Fruit fly (Drosophila melanogaster) whole organism, embryonic: Measurements from ENCODE around the gene TyrRII.
A peak's percentile ranks its signal among the peaks of the same experiment; 100 is the strongest.

ENCODE experiments used
- Adf1 ChIP-seq: fragments of 200-800 bp; sonication (Bioruptor generic); IDR thresholded peaks from 2 replicates; pipeline ENCODE4 v1.3.6; 2022; ENCODE audit warnings: missing biosample characterization, missing genetic modification characterization
- B-H1 ChIP-seq: fragments of 200-800 bp; sonication (Bioruptor generic); IDR thresholded peaks from 3 replicates; pipeline ENCODE4 v1.3.6; 2022; ENCODE audit warnings: missing biosample characterization, missing genetic modification characterization
- B-H2 ChIP-seq: fragments of 200-800 bp; sonication (Bioruptor generic); optimal IDR thresholded peaks from 2 replicates; lab custom pipeline; 2018; ENCODE audit warnings: missing biosample characterization, mild to moderate bottlenecking, missing genetic modification characterization
- CG10366 ChIP-seq: fragments of 200-800 bp; sonication (Bioruptor generic); IDR thresholded peaks from 2 replicates; pipeline ENCODE4 v1.3.6; 2022; ENCODE audit warnings: missing biosample characterization, missing genetic modification characterization
- CG11456 ChIP-seq: fragments of 200-800 bp; sonication (Bioruptor generic); IDR thresholded peaks from 3 replicates; pipeline ENCODE4 v1.3.6; 2022; ENCODE audit warnings: missing biosample characterization, missing genetic modification characterization
- CG11696 ChIP-seq: fragments of 200-800 bp; sonication (Bioruptor generic); IDR thresholded peaks from 2 replicates; pipeline ENCODE4 v1.3.6; 2022; ENCODE audit warnings: missing biosample characterization, missing genetic modification characterization
- CG12071 ChIP-seq: fragments of 200-800 bp; sonication (Bioruptor generic); optimal IDR thresholded peaks from 3 replicates; lab custom pipeline; 2018; ENCODE audit warnings: missing biosample characterization, mild to moderate bottlenecking, missing genetic modification characterization
- CG12219 ChIP-seq: fragments of 200-800 bp; sonication (Bioruptor generic); optimal IDR thresholded peaks from 3 replicates; lab custom pipeline; 2018; ENCODE audit warnings: missing biosample characterization, mild to moderate bottlenecking, missing genetic modification characterization
- CG12236 ChIP-seq: fragments of 200-800 bp; sonication (Bioruptor generic); optimal IDR thresholded peaks from 2 replicates; lab custom pipeline; 2016; ENCODE audit warnings: missing biosample characterization, missing genetic modification characterization
- CG14710 ChIP-seq: fragments of 200-800 bp; sonication (Bioruptor generic); optimal IDR thresholded peaks from 3 replicates; lab custom pipeline; 2019; ENCODE audit warnings: missing biosample characterization, mild to moderate bottlenecking, missing genetic modification characterization, moderate library complexity
- CG15073 ChIP-seq: fragments of 200-800 bp; sonication (Bioruptor generic); optimal IDR thresholded peaks from 2 replicates; lab custom pipeline; 2016; ENCODE audit warnings: missing biosample characterization, missing genetic modification characterization
- CG17186 ChIP-seq: fragments of 200-800 bp; sonication (Bioruptor generic); optimal IDR thresholded peaks from 3 replicates; lab custom pipeline; 2017; ENCODE audit warnings: missing biosample characterization, missing genetic modification reagents, missing genetic modification characterization
- CG18599 ChIP-seq: fragments of 200-800 bp; sonication (Bioruptor generic); optimal IDR thresholded peaks from 3 replicates; lab custom pipeline; 2017; ENCODE audit warnings: missing biosample characterization, missing genetic modification characterization, mild to moderate bottlenecking, moderate library complexity, missing genetic modification reagents
- CG18764 ChIP-seq: fragments of 200-800 bp; sonication (Bioruptor generic); optimal IDR thresholded peaks from 3 replicates; lab custom pipeline; 2016; ENCODE audit warnings: missing biosample characterization, missing genetic modification characterization
- CG2889 ChIP-seq: fragments of 200-800 bp; sonication (Bioruptor generic); IDR thresholded peaks from 3 replicates; pipeline ENCODE4 v1.3.6; 2022; ENCODE audit warnings: missing biosample characterization, missing genetic modification characterization
- CG3281 ChIP-seq: fragments of 200-800 bp; sonication (Bioruptor generic); optimal IDR thresholded peaks from 3 replicates; lab custom pipeline; 2017; ENCODE audit warnings: missing biosample characterization, mild to moderate bottlenecking, missing genetic modification characterization
- CG3407 ChIP-seq: fragments of 200-800 bp; sonication (Bioruptor generic); optimal IDR thresholded peaks from 2 replicates; lab custom pipeline; 2018; ENCODE audit warnings: missing biosample characterization, mild to moderate bottlenecking, missing genetic modification characterization
- CG42726 ChIP-seq: fragments of 200-800 bp; sonication (Bioruptor generic); IDR thresholded peaks from 2 replicates; pipeline ENCODE4 v1.3.6; 2022; ENCODE audit warnings: missing biosample characterization, missing genetic modification characterization; ENCODE audit not compliant: partially characterized antibody
- CG4282 ChIP-seq: fragments of 200-800 bp; sonication (Bioruptor generic); optimal IDR thresholded peaks from 2 replicates; lab custom pipeline; 2016; ENCODE audit warnings: missing biosample characterization, missing genetic modification characterization
- CG4424 ChIP-seq: fragments of 200-800 bp; sonication (Bioruptor generic); optimal IDR thresholded peaks from 3 replicates; lab custom pipeline; 2016; ENCODE audit warnings: missing biosample characterization, missing genetic modification characterization
- CG6765 ChIP-seq: fragments of 200-800 bp; sonication (Bioruptor generic); optimal IDR thresholded peaks from 3 replicates; lab custom pipeline; 2017; ENCODE audit warnings: missing biosample characterization, mild to moderate bottlenecking, missing genetic modification characterization
- CG9215 ChIP-seq: fragments of 200-800 bp; sonication (Bioruptor generic); IDR thresholded peaks from 2 replicates; pipeline ENCODE4 v1.3.6; 2022; ENCODE audit warnings: missing biosample characterization, missing genetic modification characterization
- CG9437 ChIP-seq: fragments of 200-800 bp; sonication (Bioruptor generic); optimal IDR thresholded peaks from 2 replicates; lab custom pipeline; 2018; ENCODE audit warnings: missing biosample characterization, mild to moderate bottlenecking, missing genetic modification characterization
- CG9797 ChIP-seq: fragments of 200-800 bp; sonication (Bioruptor generic); optimal IDR thresholded peaks from 3 replicates; lab custom pipeline; 2018; ENCODE audit warnings: missing biosample characterization, mild to moderate bottlenecking, missing genetic modification characterization
- Dfd ChIP-seq, 2 experiments: fragments of >200 bp; optimal IDR thresholded peaks; 2 replicates each; lab custom pipeline; 2017; ENCODE audit warnings: missing biosample characterization in 2 of 2, missing genetic modification characterization in 2 of 2
- H2.0 ChIP-seq: fragments of 200-800 bp; sonication (Bioruptor generic); IDR thresholded peaks from 2 replicates; pipeline ENCODE4 v1.3.6; 2022; ENCODE audit warnings: missing biosample characterization, missing genetic modification characterization
- HLH3B ChIP-seq: fragments of 200-800 bp; sonication (Bioruptor generic); IDR thresholded peaks from 2 replicates; pipeline ENCODE4 v1.3.6; 2022; ENCODE audit warnings: missing biosample characterization, missing genetic modification characterization
- Mrtf ChIP-seq: fragments of 200-800 bp; sonication (Bioruptor generic); IDR thresholded peaks from 3 replicates; pipeline ENCODE4 v1.3.6; 2022; ENCODE audit warnings: missing biosample characterization, missing genetic modification characterization
- Nf-YB ChIP-seq: fragments of 200-800 bp; sonication (Bioruptor generic); optimal IDR thresholded peaks from 3 replicates; lab custom pipeline; 2019; ENCODE audit warnings: missing biosample characterization, mild to moderate bottlenecking, missing genetic modification characterization, moderate library complexity
- Sin3A ChIP-seq: fragments of >200 bp; optimal IDR thresholded peaks from 2 replicates; lab custom pipeline; 2018
- Sry-β ChIP-seq: fragments of 200-800 bp; sonication (Bioruptor generic); optimal IDR thresholded peaks from 2 replicates; lab custom pipeline; 2018; ENCODE audit warnings: missing biosample characterization, mild to moderate bottlenecking, missing genetic modification characterization, moderate library complexity
- amos ChIP-seq: fragments of 200-800 bp; sonication (Bioruptor generic); IDR thresholded peaks from 2 replicates; pipeline ENCODE4 v1.3.6; 2022; ENCODE audit warnings: missing biosample characterization, missing genetic modification characterization; ENCODE audit not compliant: partially characterized antibody
- ap ChIP-seq: fragments of 200-800 bp; sonication (Bioruptor generic); IDR thresholded peaks from 2 replicates; pipeline ENCODE4 v1.3.6; 2022; ENCODE audit warnings: missing biosample characterization, missing genetic modification characterization
- bab2 ChIP-seq: fragments of 200-800 bp; sonication (Bioruptor generic); optimal IDR thresholded peaks from 2 replicates; lab custom pipeline; 2016; ENCODE audit warnings: missing biosample characterization, missing genetic modification characterization
- chn ChIP-seq: fragments of 200-800 bp; sonication (Bioruptor generic); optimal IDR thresholded peaks from 2 replicates; lab custom pipeline; 2016; ENCODE audit warnings: missing biosample characterization, missing genetic modification characterization
- dpn ChIP-seq, 2 experiments: fragments of 200-800 bp; sonication (Bioruptor generic); optimal IDR thresholded peaks; 3 replicates each; lab custom pipeline; 2016; ENCODE audit warnings: missing biosample characterization in 2 of 2, missing genetic modification characterization in 2 of 2
- esg ChIP-seq: fragments of 200-800 bp; sonication (Bioruptor generic); conservative IDR thresholded peaks from 2 replicates; pipeline ENCODE4 v1.3.6; 2022; ENCODE audit warnings: missing biosample characterization, missing genetic modification characterization
- gem ChIP-seq: fragments of 200-800 bp; sonication (Bioruptor generic); optimal IDR thresholded peaks from 2 replicates; lab custom pipeline; 2019; ENCODE audit warnings: missing biosample characterization, mild to moderate bottlenecking, missing genetic modification characterization, moderate library complexity
- klu ChIP-seq: fragments of 200-800 bp; sonication (Bioruptor generic); IDR thresholded peaks from 2 replicates; pipeline ENCODE4 v1.3.6; 2022; ENCODE audit warnings: missing biosample characterization, missing genetic modification characterization
- lab ChIP-seq: fragments of 200-800 bp; sonication (Bioruptor generic); optimal IDR thresholded peaks from 3 replicates; lab custom pipeline; 2017; ENCODE audit warnings: missing biosample characterization, missing genetic modification characterization, mild to moderate bottlenecking, moderate library complexity, missing genetic modification reagents
- lbe ChIP-seq: fragments of 200-800 bp; sonication (Bioruptor generic); optimal IDR thresholded peaks from 2 replicates; lab custom pipeline; 2016; ENCODE audit warnings: missing biosample characterization, mild to moderate bottlenecking, missing genetic modification characterization
- maf-S ChIP-seq: fragments of 200-800 bp; sonication (Bioruptor generic); optimal IDR thresholded peaks from 2 replicates; lab custom pipeline; 2016; ENCODE audit warnings: missing biosample characterization, missing genetic modification characterization
- pan ChIP-seq, 4 experiments: fragments of >200 bp in 3 of 4; fragments of 200-800 bp in 1 of 4; sonication (Bioruptor generic) in 1 of 4; optimal IDR thresholded peaks in 3 of 4; IDR thresholded peaks in 1 of 4; 2 replicates each; pipeline versions ENCODE4 v1.3.6 to Lab custom; 2017 to 2022; ENCODE audit warnings: missing biosample characterization in 2 of 4, missing genetic modification characterization in 2 of 4, mixed read lengths in 1 of 4
- peb ChIP-seq: fragments of 200-800 bp; sonication (Bioruptor generic); IDR thresholded peaks from 2 replicates; pipeline ENCODE4 v1.3.6; 2022; ENCODE audit warnings: missing biosample characterization, missing genetic modification characterization
- pho ChIP-seq: fragments of 200-800 bp; sonication (Bioruptor generic); optimal IDR thresholded peaks from 2 replicates; lab custom pipeline; 2016; ENCODE audit warnings: missing biosample characterization, missing genetic modification characterization
- stc ChIP-seq: fragments of 200-800 bp; sonication (Bioruptor generic); IDR thresholded peaks from 2 replicates; pipeline ENCODE4 v1.3.6; 2022; ENCODE audit warnings: missing biosample characterization, missing genetic modification characterization
- twi ChIP-seq: fragments of 200-800 bp; optimal IDR thresholded peaks from 2 replicates; lab custom pipeline; 2019; ENCODE audit warnings: missing biosample characterization, mild to moderate bottlenecking, missing genetic modification characterization, moderate library complexity
- wdn ChIP-seq: fragments of 200-800 bp; sonication (Bioruptor generic); IDR thresholded peaks from 2 replicates; pipeline ENCODE4 v1.3.6; 2022; ENCODE audit warnings: missing biosample characterization, missing genetic modification characterization
- zen ChIP-seq: fragments of 200-800 bp; sonication (Bioruptor generic); optimal IDR thresholded peaks from 3 replicates; lab custom pipeline; 2018; ENCODE audit warnings: missing biosample characterization, mild to moderate bottlenecking, missing genetic modification characterization, moderate library complexity
- zfh2 ChIP-seq: fragments of 200-800 bp; sonication (Bioruptor generic); optimal IDR thresholded peaks from 2 replicates; lab custom pipeline; 2016; ENCODE audit warnings: missing biosample characterization, missing genetic modification characterization

Gene TyrRII

DNA sequence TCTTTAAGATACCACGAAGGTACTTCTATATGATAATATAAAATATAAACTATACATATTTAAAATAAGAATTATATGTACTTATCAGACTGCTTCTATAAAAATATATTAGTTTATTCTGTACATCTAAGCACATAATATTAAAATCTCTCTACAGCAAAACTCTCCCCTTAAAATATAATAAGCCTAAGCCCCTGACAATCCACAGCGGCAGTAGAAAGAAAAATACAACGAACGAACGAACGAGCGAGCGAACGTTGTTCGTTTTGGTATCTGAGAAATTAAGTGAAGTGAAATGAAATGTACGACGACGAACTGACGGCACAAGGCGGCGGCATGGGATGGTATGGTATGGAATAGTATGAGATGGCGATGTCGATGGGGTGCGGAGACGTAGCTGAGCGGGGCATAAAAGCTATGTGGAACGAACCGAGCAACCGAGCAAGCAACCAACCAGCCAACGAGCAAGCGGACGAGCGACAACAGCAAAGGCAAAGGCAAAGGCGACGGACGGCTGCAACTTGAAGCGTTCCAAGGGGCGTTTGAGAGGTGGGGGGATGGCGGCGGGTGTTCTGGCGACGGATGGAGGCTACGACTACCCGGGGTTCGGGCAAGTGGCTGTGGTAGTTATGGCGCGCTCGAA, 35.8 kb upstream of the TyrRII start (continued):
- peak; percentile 67 for TF ChIP-seq Sry-β (GFP tag; lab: Kevin White, UChicago)
- TF ChIP-seq B-H2 (GFP tag; lab: Kevin White, UChicago), result peak; percentile 99
- no peak for TF ChIP-seq CG4282 (GFP tag; lab: Kevin White, UChicago)
- peak; percentile 97 for TF ChIP-seq ap (GFP tag; lab: Robert Waterston, UW)
- TF ChIP-seq pho (GFP tag; lab: Kevin White, UChicago), result peak; percentile 77
- TF ChIP-seq CG42726, result no peak
- no peak for TF ChIP-seq Sin3A (lab: Kevin White, UChicago)
- peak; percentile 95 for TF ChIP-seq CG3407
- no peak for TF ChIP-seq Dfd (GFP tag; optimal IDR thresholded peaks at IDR 0.05; lab: Kevin White, UChicago)
- TF ChIP-seq pan (optimal IDR thresholded peaks at IDR 0.05; lab: Kevin White, UChicago), result no peak
- peak in 1 of 2 experiments; percentile 99 for TF ChIP-seq pan (GFP tag; optimal IDR thresholded peaks at IDR 0.05 in 1 of 2, IDR thresholded peaks at IDR 0.05 in 1 of 2)
- peak; percentile 97 for TF ChIP-seq CG2889 (GFP tag; lab: Robert Waterston, UW)
- peak; percentile 93 for TF ChIP-seq CG18764 (GFP tag; lab: Kevin White, UChicago)
- peak; percentile 51 for TF ChIP-seq CG9797 (GFP tag; lab: Kevin White, UChicago)
- TF ChIP-seq CG12071, result peak; percentile 90
- peak; percentile 97 for TF ChIP-seq Mrtf
- peak; percentile 97 for TF ChIP-seq CG14710
- peak; percentile 98 for TF ChIP-seq CG9215
- TF ChIP-seq klu (GFP tag; lab: Robert Waterston, UW), result peak; percentile 97
- no peak for TF ChIP-seq CG12236 (GFP tag; lab: Kevin White, UChicago)
- peak; percentile 76 for TF ChIP-seq chn
- peak; percentile 100 for TF ChIP-seq CG18599 (GFP tag; lab: Kevin White, UChicago)
- TF ChIP-seq CG17186 (GFP tag; lab: Kevin White, UChicago), result peak; percentile 63
- peak; percentile 96 for TF ChIP-seq twi (tag; lab: Kevin White, UChicago)
- peak; percentile 98 for TF ChIP-seq CG10366 (GFP tag; lab: Robert Waterston, UW)
- TF ChIP-seq dpn (GFP tag; optimal IDR thresholded peaks at IDR 0.05; lab: Kevin White, UChicago), result peak; percentile 84 to 97
- peak; percentile 93 for TF ChIP-seq CG11696 (GFP tag; lab: Robert Waterston, UW)
- peak; percentile 96 for TF ChIP-seq peb
- peak; percentile 96 for TF ChIP-seq CG11456
- peak; percentile 83 for TF ChIP-seq zfh2 (GFP tag; lab: Kevin White, UChicago)
- peak; percentile 95 for TF ChIP-seq wdn (GFP tag; lab: Robert Waterston, UW)
- TF ChIP-seq esg (GFP tag; lab: Robert Waterston, UW), result peak; percentile 97
- peak; percentile 81 for TF ChIP-seq Adf1 (GFP tag; lab: Robert Waterston, UW)
- TF ChIP-seq CG4424 (GFP tag; lab: Kevin White, UChicago), result peak; percentile 97
- peak; percentile 99 for TF ChIP-seq CG6765 (GFP tag; lab: Kevin White, UChicago)
- TF ChIP-seq H2.0 (GFP tag; lab: Robert Waterston, UW), result peak; percentile 97
- peak; percentile 77 for TF ChIP-seq maf-S (GFP tag; lab: Kevin White, UChicago)
- peak; percentile 92 for TF ChIP-seq CG12219 (GFP tag; lab: Kevin White, UChicago)
- TF ChIP-seq bab2 (GFP tag; lab: Kevin White, UChicago), result peak; percentile 80
- peak; percentile 99 for TF ChIP-seq gem
- peak; percentile 99 for TF ChIP-seq stc (GFP tag; lab: Robert Waterston, UW)
- peak; percentile 67 for TF ChIP-seq CG15073 (GFP tag; lab: Kevin White, UChicago)
- peak; percentile 99 for TF ChIP-seq CG3281 (GFP tag; lab: Kevin White, UChicago)
- TF ChIP-seq B-H1 (GFP tag; lab: Robert Waterston, UW), result peak; percentile 97
- peak; percentile 99 for TF ChIP-seq HLH3B (GFP tag; lab: Robert Waterston, UW)
- TF ChIP-seq lbe (GFP tag; lab: Kevin White, UChicago), result peak; percentile 98
- TF ChIP-seq amos, result no peak; the same call in 1 of the 2 replicates
- TF ChIP-seq CG9437 (GFP tag; lab: Kevin White, UChicago), result peak; percentile 95
- peak; percentile 93 for TF ChIP-seq zen
- peak; percentile 89 for TF ChIP-seq Nf-YB (GFP tag; lab: Kevin White, UChicago)
- TF ChIP-seq lab (GFP tag; lab: Kevin White, UChicago), result peak; percentile 99
